Worm (Caenorhabditis elegans) whole organism, L3 larva: ENCODE data around the gene dhs-24.
"Not testable (repeated sequence)": the region's sequence is repeated elsewhere in the genome, so short reads cannot be mapped to it uniquely, and the experiment has no call there.

Experiments used
- R02D3.7 ChIP-seq: fragments of 150-350 bp; optimal IDR thresholded peaks from 2 replicates; lab custom pipeline; 2014; ENCODE audit warnings: missing biosample characterization, missing genetic modification characterization
- ZK546.5 ChIP-seq: sonication (generic microtip); optimal IDR thresholded peaks from 2 replicates; lab custom pipeline; 2017; ENCODE audit warnings: missing biosample characterization, missing genetic modification characterization
- aly-2 ChIP-seq: fragments of 150-350 bp; optimal IDR thresholded peaks from 2 replicates; lab custom pipeline; 2014; ENCODE audit warnings: missing biosample characterization, missing genetic modification characterization
- ama-1 ChIP-seq: fragments of 150-350 bp; optimal IDR thresholded peaks from 2 replicates; lab custom pipeline; 2018
- ceh-16 ChIP-seq: sonication (generic microtip); optimal IDR thresholded peaks from 2 replicates; lab custom pipeline; 2017; ENCODE audit warnings: missing biosample characterization, missing genetic modification characterization
- ceh-28 ChIP-seq: fragments of 150-350 bp; optimal IDR thresholded peaks from 2 replicates; lab custom pipeline; 2014; ENCODE audit warnings: missing biosample characterization, missing genetic modification reagents, missing genetic modification characterization
- ceh-9 ChIP-seq: sonication (generic microtip); optimal IDR thresholded peaks from 2 replicates; lab custom pipeline; 2018; ENCODE audit warnings: missing biosample characterization, missing genetic modification characterization
- daf-12 ChIP-seq: fragments of 150-350 bp; optimal IDR thresholded peaks from 2 replicates; lab custom pipeline; 2014; ENCODE audit warnings: missing biosample characterization, missing genetic modification reagents, missing genetic modification characterization
- elt-1 ChIP-seq: fragments of 150-350 bp; optimal IDR thresholded peaks from 2 replicates; lab custom pipeline; 2014; ENCODE audit warnings: missing biosample characterization, missing genetic modification characterization
- elt-2 ChIP-seq: sonication (generic microtip); optimal IDR thresholded peaks from 2 replicates; lab custom pipeline; 2016; ENCODE audit warnings: missing genetic modification reagents, mild to moderate bottlenecking, missing genetic modification characterization, missing compliant biosample characterization
- elt-3 ChIP-seq, 3 experiments: fragments of 150-350 bp in 1 of 3; sonication (generic microtip) in 2 of 3; optimal IDR thresholded peaks; 2 replicates in 2 of 3; 4 replicates in 1 of 3; lab custom pipeline; 2014 to 2017; ENCODE audit warnings: missing biosample characterization in 3 of 3, missing genetic modification characterization in 3 of 3
- eor-1 ChIP-seq, 2 experiments: fragments of 150-350 bp; optimal IDR thresholded peaks; 2 replicates each; lab custom pipeline; 2014 to 2018; ENCODE audit warnings: missing biosample characterization in 2 of 2, missing genetic modification characterization in 2 of 2
- fkh-10 ChIP-seq: sonication (generic microtip); optimal IDR thresholded peaks from 2 replicates; lab custom pipeline; 2017; ENCODE audit warnings: missing biosample characterization, missing genetic modification reagents, missing genetic modification characterization
- fos-1 ChIP-seq: fragments of 150-350 bp; optimal IDR thresholded peaks from 2 replicates; lab custom pipeline; 2014; ENCODE audit warnings: missing biosample characterization, missing genetic modification characterization
- hmg-11 ChIP-seq: sonication (generic microtip); optimal IDR thresholded peaks from 2 replicates; lab custom pipeline; 2016; ENCODE audit warnings: missing genetic modification characterization, missing compliant biosample characterization
- jun-1 ChIP-seq: fragments of 150-350 bp; optimal IDR thresholded peaks from 2 replicates; lab custom pipeline; 2014; ENCODE audit warnings: missing biosample characterization, missing genetic modification reagents, missing genetic modification characterization
- lin-39 ChIP-seq: fragments of 150-350 bp; optimal IDR thresholded peaks from 2 replicates; lab custom pipeline; 2018; ENCODE audit warnings: missing biosample characterization, missing genetic modification reagents, missing genetic modification characterization
- lsy-12 ChIP-seq: sonication (generic microtip); optimal IDR thresholded peaks from 2 replicates; lab custom pipeline; 2016; ENCODE audit warnings: mild to moderate bottlenecking, missing genetic modification characterization, missing compliant biosample characterization
- nfya-1 ChIP-seq: sonication (generic microtip); optimal IDR thresholded peaks from 2 replicates; lab custom pipeline; 2017; ENCODE audit warnings: missing genetic modification characterization, mild to moderate bottlenecking, missing compliant biosample characterization, antibody characterized with exemption, moderate library complexity; ENCODE audit not compliant: insufficient read depth
- nhr-11 ChIP-seq: fragments of 150-350 bp; optimal IDR thresholded peaks from 2 replicates; lab custom pipeline; 2014; ENCODE audit warnings: missing biosample characterization, missing genetic modification characterization
- nhr-23 ChIP-seq: fragments of 150-350 bp; optimal IDR thresholded peaks from 2 replicates; lab custom pipeline; 2014; ENCODE audit warnings: missing biosample characterization, missing genetic modification reagents, missing genetic modification characterization
- nhr-237 ChIP-seq: fragments of 150-350 bp; optimal IDR thresholded peaks from 2 replicates; lab custom pipeline; 2014; ENCODE audit warnings: missing biosample characterization, missing genetic modification characterization
- nhr-28 ChIP-seq: fragments of 150-350 bp; optimal IDR thresholded peaks from 2 replicates; lab custom pipeline; 2014; ENCODE audit warnings: missing biosample characterization, missing genetic modification characterization
- nhr-43 ChIP-seq: sonication (generic microtip); optimal IDR thresholded peaks from 2 replicates; lab custom pipeline; 2016; ENCODE audit warnings: mild to moderate bottlenecking, missing genetic modification characterization, missing compliant biosample characterization; ENCODE audit not compliant: poor library complexity, severe bottlenecking
- nhr-67 ChIP-seq: fragments of 150-350 bp; optimal IDR thresholded peaks from 2 replicates; lab custom pipeline; 2014; ENCODE audit warnings: missing biosample characterization, missing genetic modification characterization
- nhr-76 ChIP-seq: fragments of 150-350 bp; sonication (generic microtip); optimal IDR thresholded peaks from 5 replicates; lab custom pipeline; 2014; ENCODE audit warnings: missing biosample characterization, missing genetic modification characterization
- nhr-77 ChIP-seq: fragments of 150-350 bp; optimal IDR thresholded peaks from 2 replicates; lab custom pipeline; 2014; ENCODE audit warnings: missing biosample characterization, missing genetic modification characterization
- pha-4 ChIP-seq: fragments of 150-350 bp; optimal IDR thresholded peaks from 2 replicates; lab custom pipeline; 2014; ENCODE audit warnings: missing biosample characterization, missing genetic modification reagents, missing genetic modification characterization
- pqm-1 ChIP-seq: fragments of 150-350 bp; optimal IDR thresholded peaks from 2 replicates; lab custom pipeline; 2017; ENCODE audit warnings: missing biosample characterization, missing genetic modification characterization, inconsistent platforms
- skn-1 ChIP-seq: fragments of 150-350 bp; optimal IDR thresholded peaks from 2 replicates; lab custom pipeline; 2014; ENCODE audit warnings: missing biosample characterization, missing genetic modification characterization
- tbx-2 ChIP-seq: sonication (generic microtip); optimal IDR thresholded peaks from 2 replicates; lab custom pipeline; 2016; ENCODE audit warnings: mild to moderate bottlenecking, missing genetic modification characterization, missing compliant biosample characterization
- unc-62 ChIP-seq: fragments of 150-350 bp; sonication (generic microtip); optimal IDR thresholded peaks from 4 replicates; lab custom pipeline; 2014; ENCODE audit warnings: missing biosample characterization, missing genetic modification reagents, missing genetic modification characterization
- zag-1 ChIP-seq: fragments of 150-350 bp; optimal IDR thresholded peaks from 2 replicates; lab custom pipeline; 2014; ENCODE audit warnings: missing biosample characterization, missing genetic modification characterization

The dhs-24 gene

DNA sequence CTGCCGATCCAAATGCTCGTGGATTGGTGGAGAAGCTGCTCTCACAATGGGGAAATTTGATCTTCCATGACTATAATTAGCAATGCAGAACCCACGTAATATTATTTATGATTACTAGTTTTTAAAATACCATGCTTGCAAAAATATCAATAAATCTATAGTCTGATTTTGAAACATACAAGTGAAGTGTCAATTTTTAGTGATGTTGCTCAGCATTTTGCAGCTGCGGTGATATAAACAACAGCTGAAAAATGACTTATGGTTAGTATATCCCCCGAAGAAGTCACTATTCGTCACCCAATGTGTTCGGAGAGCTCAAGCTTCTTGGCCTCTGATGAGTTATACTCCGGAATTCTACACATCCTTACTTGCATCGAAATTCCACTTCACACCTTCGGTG is 12.3 kb upstream of the dhs-24 start, which contains the start of gene srh-172:
Gene srh-172 (plus strand): TSS at position 301 of the 400 bp plus-strand sequence.
- TF ChIP-seq nhr-23 (tag; lab: Kevin White, UChicago) (no peak), nfya-1 (no peak), elt-3 (tag; optimal IDR thresholded peaks at IDR 0.05; lab: Kevin White, UChicago) (no peak), zag-1 (tag; lab: Kevin White, UChicago) (no peak), elt-1 (tag; lab: Kevin White, UChicago) (no peak), nhr-43 (tag; lab: Kevin White, UChicago) (no peak), elt-2 (tag; lab: Kevin White, UChicago) (no peak), jun-1 (tag; lab: Kevin White, UChicago) (no peak), R02D3.7 (tag; lab: Kevin White, UChicago) (no peak)
- TF ChIP-seq, all 47 proteins: peak for 0

- peak; percentile 4 for TF ChIP-seq pha-4 (tag; lab: Kevin White, UChicago)
- no peak for TF ChIP-seq lin-39
- TF ChIP-seq ZK546.5 (tag; lab: Kevin White, UChicago), result no peak
- TF ChIP-seq hmg-11, result peak; percentile 23
- no peak for TF ChIP-seq zag-1 (tag; lab: Kevin White, UChicago)
- no peak for TF ChIP-seq daf-12 (tag; lab: Kevin White, UChicago)
- no peak for TF ChIP-seq nhr-43 (tag; lab: Kevin White, UChicago)
Measured at ce11 chrV:19955171-19955570, 8.7 kb upstream of the dhs-24 start, which contains the start of gene abhd-3.1. Gene abhd-3.1 (plus strand): TSS chrV:19955488.

- TF ChIP-seq lin-39 (no peak), pqm-1 (tag; lab: Kevin White, UChicago) (no peak), elt-2 (tag; lab: Kevin White, UChicago) (no peak), nhr-77 (tag; lab: Kevin White, UChicago) (no peak), fkh-10 (no peak), nhr-237 (tag; lab: Kevin White, UChicago) (no peak), aly-2 (tag; lab: Kevin White, UChicago) (no peak), nhr-28 (no peak), nhr-67 (tag; lab: Kevin White, UChicago) (no peak), ZK546.5 (tag; lab: Kevin White, UChicago) (no peak), ceh-28 (tag; lab: Kevin White, UChicago) (no peak), jun-1 (tag; lab: Kevin White, UChicago) (no peak), elt-1 (tag; lab: Kevin White, UChicago) (no peak), ama-1 (lab: Kevin White, UChicago) (no peak), lsy-12 (no peak), tbx-2 (tag; lab: Kevin White, UChicago) (no peak), ceh-9 (tag; lab: Kevin White, UChicago) (no peak), nfya-1 (no peak), skn-1 (tag; lab: Kevin White, UChicago) (no peak)
Measured at ce11 chrV:19954491-19954890, 8.1 kb upstream of the dhs-24 start.

DNA sequence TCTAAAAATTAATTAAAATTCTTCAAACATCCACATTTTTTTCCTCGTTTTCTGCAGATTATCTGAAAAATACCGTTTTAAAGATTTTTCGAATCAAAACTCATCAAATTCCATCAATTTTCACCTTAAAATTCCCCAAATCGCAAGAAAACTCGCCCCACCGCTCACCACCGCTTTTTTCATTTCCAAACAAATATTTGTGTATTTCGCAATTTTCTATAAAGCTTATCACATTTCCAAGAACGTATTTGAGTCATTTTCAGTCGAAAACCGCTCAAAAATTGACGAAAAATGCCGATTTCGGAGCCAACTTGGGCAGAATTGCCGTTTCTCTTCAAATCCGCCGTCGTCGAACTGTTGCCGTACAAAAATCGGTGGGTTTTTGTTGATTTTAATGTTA is 3.3 kb upstream of the dhs-24 start, which contains the start of gene Y60A3A.8:
Gene Y60A3A.8 (plus strand): TSS at position 258 of the 400 bp plus-strand sequence.
- not testable (repeated sequence) for TF ChIP-seq nhr-11 (tag; lab: Kevin White, UChicago); eor-1 (tag; optimal IDR thresholded peaks at IDR 0.05; lab: Kevin White, UChicago); ceh-16 (tag; lab: Kevin White, UChicago)

DNA sequence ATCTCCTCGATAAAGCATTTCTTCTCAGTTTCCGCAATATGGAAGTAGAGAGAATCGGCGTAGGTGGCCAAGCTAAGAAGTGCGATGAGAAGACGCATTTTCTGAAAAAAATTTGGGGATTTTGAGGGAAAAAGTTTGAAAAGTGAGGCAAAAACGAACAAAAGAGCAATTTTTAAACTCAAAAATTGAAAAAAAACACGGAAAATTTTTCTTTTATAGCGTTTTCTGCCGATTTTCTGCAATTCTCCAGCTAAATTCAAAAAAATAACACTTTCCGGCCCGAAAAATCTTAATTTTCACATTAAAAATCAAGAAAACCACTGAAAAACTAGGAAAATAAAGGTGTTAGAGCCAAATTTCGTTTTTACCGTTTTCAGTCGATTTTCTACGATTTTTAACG is 2.6 kb upstream of the dhs-24 start, which contains the start of gene tmed-4:
Gene tmed-4 (minus strand): TSS at position 101 of the 400 bp plus-strand sequence.
- not testable (repeated sequence) for TF ChIP-seq fos-1 (tag; lab: Kevin White, UChicago); nhr-23 (tag; lab: Kevin White, UChicago); ama-1 (lab: Kevin White, UChicago)

DNA sequence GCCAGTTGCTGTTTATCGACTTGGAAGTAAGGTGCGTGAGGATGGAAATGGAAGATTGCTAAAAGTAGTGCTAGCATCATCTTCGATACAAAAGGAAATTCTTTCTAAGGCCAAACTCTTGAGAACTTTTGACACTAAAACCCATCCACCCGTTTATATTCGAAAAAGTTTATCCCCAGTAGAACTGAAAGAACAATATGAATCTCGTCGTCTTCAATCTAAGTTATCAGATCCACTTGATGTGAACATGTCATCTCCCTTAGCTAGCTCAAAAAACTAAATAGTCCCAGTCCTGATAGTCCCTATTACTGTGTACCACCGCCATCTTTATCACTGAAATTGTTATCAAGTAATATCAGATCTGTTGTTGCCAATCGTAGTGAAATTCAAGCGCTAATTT is 9.5 kb downstream of the dhs-24 start:
- no peak for TF ChIP-seq lin-39
- no peak for TF ChIP-seq nhr-77 (tag; lab: Kevin White, UChicago)
- no peak for TF ChIP-seq zag-1 (tag; lab: Kevin White, UChicago)
- TF ChIP-seq fos-1 (tag; lab: Kevin White, UChicago), result no peak
- TF ChIP-seq nhr-76, result no peak
- TF ChIP-seq ZK546.5 (tag; lab: Kevin White, UChicago), result no peak
- no peak for TF ChIP-seq unc-62
- TF ChIP-seq, all 47 proteins: peak for 0
